Fruit fly (Drosophila melanogaster): ENCODE data around the gene CG46426.

CG46426 gene

dm6 chr2L:11808702-11809583 is 33.7 kb upstream of the CG46426 start, which contains the start of gene crol (continued):
- TF ChIP-seq ash1 (GFP tag; optimal IDR thresholded peaks at IDR 0.05) (no peak), B-H2 (GFP tag; optimal IDR thresholded peaks at IDR 0.05) (no peak), aop (GFP tag; IDR thresholded peaks at IDR 0.05) (peak; percentile 38; the same call in 1 of the 2 replicates), wdn (GFP tag; IDR thresholded peaks at IDR 0.05) (no peak), Dfd (GFP tag; optimal IDR thresholded peaks at IDR 0.05) (no peak), Eip74EF (GFP tag; optimal IDR thresholded peaks at IDR 0.05) (no peak), Bteb2 (GFP tag; optimal IDR thresholded peaks at IDR 0.05) (no peak), Stat92E (GFP tag; optimal IDR thresholded peaks at IDR 0.05) (no peak), CG14667 (GFP tag; IDR thresholded peaks at IDR 0.05) (no peak), CG9727 (GFP tag; optimal IDR thresholded peaks at IDR 0.05) (peak; percentile 24), nau (GFP tag; optimal IDR thresholded peaks at IDR 0.05) (peak; percentile 13), CG18011 (GFP tag; optimal IDR thresholded peaks at IDR 0.05) (no peak), CG11696 (GFP tag; IDR thresholded peaks at IDR 0.05) (no peak), grau (tag; optimal IDR thresholded peaks at IDR 0.05) (peak; percentile 39), CG13624 (GFP tag; optimal IDR thresholded peaks at IDR 0.05) (no peak), jigr1 (GFP tag; IDR thresholded peaks at IDR 0.05) (no peak; the same call in 2 of the 3 replicates), Gug (GFP tag; IDR thresholded peaks at IDR 0.05) (peak; percentile 13; the same call in 1 of the 4 replicates), CG6813 (GFP tag; optimal IDR thresholded peaks at IDR 0.05) (no peak), ap (GFP tag; IDR thresholded peaks at IDR 0.05) (no peak), CG4730 (GFP tag; IDR thresholded peaks at IDR 0.05) (no peak), maf-S (GFP tag; optimal IDR thresholded peaks at IDR 0.05) (no peak), sr (GFP tag; IDR thresholded peaks at IDR 0.05) (no peak), gcm2 (GFP tag; optimal IDR thresholded peaks at IDR 0.05) (no peak), CG11723 (GFP tag; optimal IDR thresholded peaks at IDR 0.05) (no peak), Optix (GFP tag; IDR thresholded peaks at IDR 0.05) (no peak), Dll (GFP tag; IDR thresholded peaks at IDR 0.05; ENCODE audit: partially characterized antibody) (peak; percentile 86), Taf1 (GFP tag; IDR thresholded peaks at IDR 0.05) (0 out of 2 replicates have a peak, but pooled peaks have one; percentile 9), sens (GFP tag) (peak; percentile 73), CG8359 (GFP tag; optimal IDR thresholded peaks at IDR 0.05; ENCODE audit: borderline replicate concordance) (no peak), H2.0 (GFP tag; IDR thresholded peaks at IDR 0.05) (no peak), CG12155 (GFP tag; optimal IDR thresholded peaks at IDR 0.05) (peak; percentile 21), rib (GFP tag; IDR thresholded peaks at IDR 0.05) (0 out of 2 replicates have a peak, but pooled peaks have one; percentile 46), cad (GFP tag; optimal IDR thresholded peaks at IDR 0.05) (no peak), shn (GFP tag; optimal IDR thresholded peaks at IDR 0.05) (no peak), Ets65A (GFP tag) (no peak), HLH54F (GFP tag; optimal IDR thresholded peaks at IDR 0.05) (no peak), CG3847 (GFP tag; IDR thresholded peaks at IDR 0.05) (peak; percentile 58), Dip2 (GFP tag; IDR thresholded peaks at IDR 0.05) (no peak), zen (tag; optimal IDR thresholded peaks at IDR 0.05) (no peak), inv (GFP tag; IDR thresholded peaks at IDR 0.05; ENCODE audit: partially characterized antibody) (peak; percentile 70), Deaf1 (tag; optimal IDR thresholded peaks at IDR 0.05) (peak; percentile 93), az2 (GFP tag; optimal IDR thresholded peaks at IDR 0.05) (no peak), so (GFP tag; IDR thresholded peaks at IDR 0.05) (0 out of 3 replicates have a peak, but pooled peaks have one; percentile 15), Poxn (GFP tag; IDR thresholded peaks at IDR 0.05) (no peak), ssp (GFP tag; IDR thresholded peaks at IDR 0.05) (no peak), fd3F (GFP tag; optimal IDR thresholded peaks at IDR 0.05) (no peak), CG32532 (GFP tag; IDR thresholded peaks at IDR 0.05) (peak; percentile 54), Dip3 (GFP tag; optimal IDR thresholded peaks at IDR 0.05) (no peak), CG17385 (GFP tag; optimal IDR thresholded peaks at IDR 0.05) (no peak), CG6254 (GFP tag; optimal IDR thresholded peaks at IDR 0.05) (no peak)
